Worm (Caenorhabditis elegans): ENCODE data around the gene npr-19.

Gene npr-19

ce11 chrX:714398-714797 lies 21.1 kb downstream of the npr-19 start, which contains the start of gene irk-2:
Gene irk-2, minus strand, starts transcription at chrX:714498.
- TF ChIP-seq nhr-11 (tag; optimal IDR thresholded peaks at IDR 0.05) (no peak), unc-55 (GFP tag; optimal IDR thresholded peaks at IDR 0.05) (no peak), sdc-2 (tag; optimal IDR thresholded peaks at IDR 0.05) (no peak), K02D7.2 (tag; optimal IDR thresholded peaks at IDR 0.05) (no peak), hlh-6 (tag; optimal IDR thresholded peaks at IDR 0.05) (no peak), elt-4 (tag; optimal IDR thresholded peaks at IDR 0.05) (no peak), ceh-48 (tag; optimal IDR thresholded peaks at IDR 0.05) (no peak), dmd-4 (tag; optimal IDR thresholded peaks at IDR 0.05; ENCODE audit: borderline replicate concordance) (no peak), rnt-1 (tag; optimal IDR thresholded peaks at IDR 0.05) (no peak), C38D4.7 (GFP tag; optimal IDR thresholded peaks at IDR 0.05) (no peak), npax-4 (tag; optimal IDR thresholded peaks at IDR 0.05) (no peak), unc-3 (GFP tag; conservative IDR thresholded peaks at IDR 0.05) (no peak), unc-3 (tag; optimal IDR thresholded peaks at IDR 0.05) (no peak), ama-1 (optimal IDR thresholded peaks at IDR 0.05) (no peak), syd-9 (tag; optimal IDR thresholded peaks at IDR 0.05) (no peak), ceh-9 (tag; optimal IDR thresholded peaks at IDR 0.05) (no peak), hlh-8 (tag; optimal IDR thresholded peaks at IDR 0.05) (no peak), zip-5 (tag; optimal IDR thresholded peaks at IDR 0.05) (no peak)

- TF ChIP-seq eyg-1 (tag; optimal IDR thresholded peaks at IDR 0.05) = no peak
- no peak for TF ChIP-seq K02D7.2 (tag; optimal IDR thresholded peaks at IDR 0.05)
- no peak for TF ChIP-seq zip-5 (tag; optimal IDR thresholded peaks at IDR 0.05)
- no peak for TF ChIP-seq che-1 (tag; optimal IDR thresholded peaks at IDR 0.05)
- TF ChIP-seq lim-6 (tag; optimal IDR thresholded peaks at IDR 0.05) = no peak
- TF ChIP-seq ttx-3 (tag; optimal IDR thresholded peaks at IDR 0.05) = no peak
- no peak for TF ChIP-seq pha-4 (tag; optimal IDR thresholded peaks at IDR 0.05)
- no peak for TF ChIP-seq ceh-24 (tag; optimal IDR thresholded peaks at IDR 0.05)
- TF ChIP-seq ceh-34 (tag; optimal IDR thresholded peaks at IDR 0.05) = no peak
- no peak for TF ChIP-seq sox-2 (GFP tag; IDR thresholded peaks at IDR 0.05)
- no peak for TF ChIP-seq sox-4 (tag; optimal IDR thresholded peaks at IDR 0.05)
- no peak for TF ChIP-seq fkh-10 (GFP tag; optimal IDR thresholded peaks at IDR 0.05)
- TF ChIP-seq madf-2 (tag; optimal IDR thresholded peaks at IDR 0.05) = no peak
These were observed 29.0 kb downstream of the npr-19 start, which contains the start of gene M02A10.1 for ce11 chrX:706490-706889. Gene M02A10.1, plus strand, starts transcription at chrX:706790.

ce11 chrX:696253-696652 lies 39.2 kb downstream of the npr-19 start:
- TF ChIP-seq hlh-30 (tag; optimal IDR thresholded peaks at IDR 0.05; ENCODE audit: insufficient read depth) (peak; percentile 45), ets-4 (tag; optimal IDR thresholded peaks at IDR 0.05) (no peak)

ce11 chrX:691613-692012 lies 43.9 kb downstream of the npr-19 start, which contains the start of gene ncam-1:
Gene ncam-1, plus strand, starts transcription at chrX:691913.
- TF ChIP-seq lin-11 (tag; optimal IDR thresholded peaks at IDR 0.05) = no peak

- TF ChIP-seq sox-4 (tag; optimal IDR thresholded peaks at IDR 0.05) (no peak), pros-1 (tag; optimal IDR thresholded peaks at IDR 0.05) (no peak)
These were observed 46.9 kb downstream of the npr-19 start for ce11 chrX:688602-689001.

- no peak for TF ChIP-seq hlh-30 (tag; optimal IDR thresholded peaks at IDR 0.05; ENCODE audit: insufficient read depth)
- no peak for TF ChIP-seq mec-3 (tag; optimal IDR thresholded peaks at IDR 0.05; ENCODE audit: borderline replicate concordance)
- TF ChIP-seq fkh-10 (GFP tag; optimal IDR thresholded peaks at IDR 0.05) = no peak
- TF ChIP-seq ceh-9 (tag; optimal IDR thresholded peaks at IDR 0.05) = no peak
- no peak for TF ChIP-seq ceh-2 (tag; optimal IDR thresholded peaks at IDR 0.05)
- no peak for TF ChIP-seq elt-2 (tag; optimal IDR thresholded peaks at IDR 0.05)
- no peak for TF ChIP-seq pat-9 (tag; optimal IDR thresholded peaks at IDR 0.05)
- no peak for TF ChIP-seq madf-2 (tag; optimal IDR thresholded peaks at IDR 0.05)
- no peak for TF ChIP-seq dmd-4 (tag; optimal IDR thresholded peaks at IDR 0.05; ENCODE audit: borderline replicate concordance)
- TF ChIP-seq ref-2 (tag; optimal IDR thresholded peaks at IDR 0.05) = no peak
- TF ChIP-seq hlh-13 (GFP tag; optimal IDR thresholded peaks at IDR 0.05) = no peak
- no peak for TF ChIP-seq F13H6.1 (tag; optimal IDR thresholded peaks at IDR 0.05)
- no peak for TF ChIP-seq ceh-19 (GFP tag; optimal IDR thresholded peaks at IDR 0.05)
- TF ChIP-seq elt-4 (tag; optimal IDR thresholded peaks at IDR 0.05) = no peak
- TF ChIP-seq C08G9.2 (tag; optimal IDR thresholded peaks at IDR 0.05) = no peak
- no peak for TF ChIP-seq odd-2 (tag; optimal IDR thresholded peaks at IDR 0.05)
These were observed 52.8 kb downstream of the npr-19 start, which contains the start of gene Y9C12A.1 for ce11 chrX:682691-683090. Gene Y9C12A.1, minus strand, starts transcription at chrX:682791.

All from whole organism, late embryonic.